Worm (Caenorhabditis elegans) whole organism, L4/young adult: ENCODE data around the gene smf-1.

Experiments
- W03F9.2 ChIP-seq: fragments of 150-350 bp; optimal IDR thresholded peaks from 2 replicates; lab custom pipeline; 2014; ENCODE audit warnings: missing biosample characterization, missing genetic modification characterization
- dao-5 ChIP-seq: sonication (generic microtip); optimal IDR thresholded peaks from 2 replicates; lab custom pipeline; 2016; ENCODE audit warnings: missing genotype, missing genetic modification characterization, moderate library complexity, missing compliant biosample characterization
- him-1 ChIP-seq: sonication (generic microtip); optimal IDR thresholded peaks from 2 replicates; lab custom pipeline; 2016; ENCODE audit warnings: missing genotype, missing genetic modification reagents, missing genetic modification characterization, missing compliant biosample characterization

Gene smf-1

ce11 chrX:6741532-6741931, 18.7 kb upstream of the smf-1 start:
- peak; percentile 1 for TF ChIP-seq W03F9.2
- TF ChIP-seq dao-5 (tag; lab: Kevin White, UChicago) = no peak

ce11 chrX:6740983-6741365, 18.1 kb upstream of the smf-1 start:
- TF ChIP-seq him-1 (tag; lab: Kevin White, UChicago) (no peak), W03F9.2 (no peak), dao-5 (tag; lab: Kevin White, UChicago) (no peak)

- TF ChIP-seq him-1 (tag; lab: Kevin White, UChicago) = peak; percentile 38
- no peak for TF ChIP-seq dao-5 (tag; lab: Kevin White, UChicago)
Measured at ce11 chrX:6740282-6740982, 17.6 kb upstream of the smf-1 start.

- TF ChIP-seq W03F9.2 (no peak), dao-5 (tag; lab: Kevin White, UChicago) (no peak), him-1 (tag; lab: Kevin White, UChicago) (peak; percentile 19)
Measured at ce11 chrX:6739034-6740008, 16.5 kb upstream of the smf-1 start.

- TF ChIP-seq dao-5 (tag; lab: Kevin White, UChicago) (no peak), W03F9.2 (no peak), him-1 (tag; lab: Kevin White, UChicago) (no peak)
Measured at ce11 chrX:6738535-6738934, 15.7 kb upstream of the smf-1 start.

ce11 chrX:6737329-6738008, 14.6 kb upstream of the smf-1 start:
- TF ChIP-seq dao-5 (tag; lab: Kevin White, UChicago) (no peak), him-1 (tag; lab: Kevin White, UChicago) (peak; percentile 84)

ce11 chrX:6736358-6736991, 13.6 kb upstream of the smf-1 start:
- TF ChIP-seq W03F9.2 (peak; percentile 37), him-1 (tag; lab: Kevin White, UChicago) (no peak), dao-5 (tag; lab: Kevin White, UChicago) (no peak)

ce11 chrX:6735494-6735893, 12.6 kb upstream of the smf-1 start:
- TF ChIP-seq dao-5 (tag; lab: Kevin White, UChicago) (no peak), him-1 (tag; lab: Kevin White, UChicago) (no peak), W03F9.2 (no peak)

- TF ChIP-seq him-1 (tag; lab: Kevin White, UChicago) (no peak), dao-5 (tag; lab: Kevin White, UChicago) (no peak), W03F9.2 (no peak)
Measured at ce11 chrX:6733201-6733600, 10.3 kb upstream of the smf-1 start, which contains the start of gene R03E9.2. Gene R03E9.2, minus strand, starts transcription at chrX:6733301.

- TF ChIP-seq him-1 (tag; lab: Kevin White, UChicago) (no peak), W03F9.2 (no peak), dao-5 (tag; lab: Kevin White, UChicago) (no peak)
Measured at ce11 chrX:6729593-6729992, 6.7 kb upstream of the smf-1 start, which contains the start of gene K11G12.6. Gene K11G12.6, minus strand, starts transcription at chrX:6729657.

ce11 chrX:6728820-6729396, 6.0 kb upstream of the smf-1 start:
- TF ChIP-seq dao-5 (tag; lab: Kevin White, UChicago) (no peak), W03F9.2 (no peak), him-1 (tag; lab: Kevin White, UChicago) (no peak)

ce11 chrX:6725260-6725718, 2.4 kb upstream of the smf-1 start, which contains the start of gene slc-25A10:
Gene slc-25A10, minus strand, starts transcription at chrX:6725668.
- no peak for TF ChIP-seq dao-5 (tag; lab: Kevin White, UChicago)
- TF ChIP-seq him-1 (tag; lab: Kevin White, UChicago) = no peak
- TF ChIP-seq W03F9.2 = no peak

ce11 chrX:6718595-6718994, 4.3 kb downstream of the smf-1 start, which contains the start of gene smf-2:
Gene smf-2, minus strand, starts transcription at chrX:6718695.
- TF ChIP-seq dao-5 (tag; lab: Kevin White, UChicago) = no peak
- no peak for TF ChIP-seq W03F9.2
- no peak for TF ChIP-seq him-1 (tag; lab: Kevin White, UChicago)
